Worm (Caenorhabditis elegans) whole organism, L3 larva: ENCODE measurements around the gene acr-14.

Source experiments
- ceh-82 ChIP-seq: fragments of 150-350 bp; optimal IDR thresholded peaks from 2 replicates; lab custom pipeline; 2014; ENCODE audit warnings: missing biosample characterization, missing genetic modification characterization
- lin-39 ChIP-seq: fragments of 150-350 bp; optimal IDR thresholded peaks from 2 replicates; lab custom pipeline; 2018; ENCODE audit warnings: missing biosample characterization, missing genetic modification reagents, missing genetic modification characterization
- nhr-23 ChIP-seq: fragments of 150-350 bp; optimal IDR thresholded peaks from 2 replicates; lab custom pipeline; 2014; ENCODE audit warnings: missing biosample characterization, missing genetic modification reagents, missing genetic modification characterization
- skn-1 ChIP-seq: fragments of 150-350 bp; optimal IDR thresholded peaks from 2 replicates; lab custom pipeline; 2014; ENCODE audit warnings: missing biosample characterization, missing genetic modification characterization
- snpc-4 ChIP-seq: fragments of 150-350 bp; optimal IDR thresholded peaks from 2 replicates; lab custom pipeline; 2014; ENCODE audit warnings: missing biosample characterization, missing genetic modification characterization
- unc-39 ChIP-seq: sonication (generic microtip); optimal IDR thresholded peaks from 4 replicates; lab custom pipeline; 2017; ENCODE audit warnings: missing biosample characterization, missing genetic modification characterization
- ztf-11 ChIP-seq: fragments of 150-350 bp; optimal IDR thresholded peaks from 2 replicates; lab custom pipeline; 2014; ENCODE audit warnings: missing biosample characterization, missing genetic modification characterization

DNA sequence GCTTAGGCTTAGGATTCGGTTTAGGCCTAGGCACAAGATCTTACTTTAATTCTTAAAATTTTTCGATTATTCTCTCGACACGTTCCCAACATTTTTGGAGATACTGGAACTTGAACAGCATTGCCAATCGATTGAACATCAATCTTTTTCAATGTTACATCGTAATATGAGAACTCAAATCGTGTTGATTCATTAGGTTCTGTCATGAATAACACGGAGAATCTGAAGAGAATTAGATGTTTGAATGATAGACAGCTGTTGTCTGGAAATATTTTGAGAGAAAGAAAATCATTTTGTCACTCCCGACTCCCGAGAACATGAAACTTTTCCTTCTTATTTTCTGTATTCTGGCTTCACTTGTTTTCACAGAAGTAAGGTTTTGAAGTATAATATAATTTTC, 7.7 kb downstream of the acr-14 start, which contains the start of gene T05C12.15:
- TF ChIP-seq skn-1 (tag; lab: Kevin White, UChicago) (no peak), snpc-4 (no peak), ceh-82 (tag; lab: Kevin White, UChicago) (no peak), ztf-11 (tag; lab: Kevin White, UChicago) (no peak), unc-39 (tag; lab: Kevin White, UChicago) (no peak), nhr-23 (tag; lab: Kevin White, UChicago) (no peak), lin-39 (tag; lab: Kevin White, UChicago) (no peak)
